Worm (Caenorhabditis elegans) whole organism, early embryonic: ENCODE measurements around the gene hpo-29.

Experiments
- F13C5.2 ChIP-seq: sonication (generic microtip); optimal IDR thresholded peaks from 2 replicates; lab custom pipeline; 2017; ENCODE audit warnings: mild to moderate bottlenecking, missing genetic modification characterization, inconsistent platforms, missing compliant biosample characterization
- aly-1 ChIP-seq: sonication (generic microtip); optimal IDR thresholded peaks from 2 replicates; lab custom pipeline; 2016; ENCODE audit warnings: missing genetic modification characterization, missing compliant biosample characterization
- ama-1 ChIP-seq: fragments of 150-350 bp; optimal IDR thresholded peaks from 2 replicates; lab custom pipeline; 2014
- flt-1 ChIP-seq: fragments of 200-800 bp; sonication (Bioruptor generic); IDR thresholded peaks from 2 replicates; pipeline ENCODE4 v1.3.6; 2022; ENCODE audit warnings: missing genetic modification characterization, missing compliant biosample characterization
- hmbx-1 ChIP-seq: sonication (generic microtip); optimal IDR thresholded peaks from 2 replicates; lab custom pipeline; 2016; ENCODE audit warnings: mild to moderate bottlenecking, missing genetic modification characterization, missing compliant biosample characterization
- hmg-4 ChIP-seq: fragments of 200-800 bp; sonication (Bioruptor generic); optimal IDR thresholded peaks from 2 replicates; lab custom pipeline; 2018; ENCODE audit warnings: mild to moderate bottlenecking, missing genetic modification characterization, missing compliant biosample characterization
- tbx-11 ChIP-seq: fragments of 200-800 bp; sonication (Bioruptor generic); IDR thresholded peaks from 2 replicates; pipeline ENCODE4 v1.3.6; 2022; ENCODE audit warnings: missing genetic modification characterization, missing compliant biosample characterization

DNA sequence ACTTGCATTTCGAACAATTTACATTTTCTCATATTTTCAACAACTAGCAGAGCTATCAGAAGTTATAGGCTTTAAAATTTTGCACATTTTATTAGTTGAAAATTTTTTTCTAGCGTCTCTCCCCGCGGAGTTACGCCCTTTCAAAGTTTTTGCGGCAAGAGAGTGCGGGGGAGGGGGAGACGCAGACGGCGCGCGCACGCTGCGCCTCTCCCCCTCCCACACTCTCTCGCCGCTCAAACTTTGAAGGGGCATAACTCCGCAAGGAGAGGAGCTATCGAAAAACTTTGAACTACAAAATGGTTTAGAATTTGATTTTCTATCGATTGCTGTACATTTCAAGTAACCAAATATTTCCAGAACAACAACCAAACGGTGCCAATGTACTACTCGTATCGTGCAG lies 8.6 kb upstream of the hpo-29 start:
- TF ChIP-seq hmg-4 (no peak), aly-1 (tag; lab: Kevin White, UChicago) (no peak), ama-1 (no peak), flt-1 (no peak), tbx-11 (GFP tag; lab: Robert Waterston, UW) (no peak), F13C5.2 (no peak), hmbx-1 (no peak)
